Worm (Caenorhabditis elegans): Measurements from ENCODE around the gene Y75B8A.44.

The Y75B8A.44 gene

DNA sequence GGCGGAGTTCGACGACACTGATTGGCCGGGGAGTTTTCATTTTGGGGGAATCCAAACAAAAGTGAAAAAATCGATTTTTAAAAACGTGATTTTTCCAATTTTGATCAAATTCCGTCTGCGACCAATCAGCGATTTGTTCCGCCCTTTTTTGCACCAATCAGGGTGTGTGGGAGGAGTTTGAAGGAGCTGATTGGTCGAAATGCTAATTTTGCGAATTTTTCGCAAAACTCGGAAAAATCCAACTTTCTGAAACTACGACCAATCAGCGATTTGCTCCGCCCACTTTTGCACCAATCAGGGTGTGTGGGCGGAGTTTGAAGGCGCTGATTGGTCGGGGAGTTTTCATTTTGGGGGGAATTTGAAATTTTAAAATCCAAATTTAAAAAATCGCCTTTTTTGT lies 37.7 kb upstream of the Y75B8A.44 start:
- TF ChIP-seq gmeb-1 (tag; optimal IDR thresholded peaks at IDR 0.05) = no peak
- no peak for TF ChIP-seq unc-55 (GFP tag; optimal IDR thresholded peaks at IDR 0.05)
- TF ChIP-seq ztf-4 (tag; optimal IDR thresholded peaks at IDR 0.05) = no peak
- no peak for TF ChIP-seq fos-1 (tag; optimal IDR thresholded peaks at IDR 0.05)
- TF ChIP-seq nhr-25 (tag; optimal IDR thresholded peaks at IDR 0.05) = no peak
- no peak for TF ChIP-seq lin-39 (tag; optimal IDR thresholded peaks at IDR 0.05)
- no peak for TF ChIP-seq nhr-21 (tag; optimal IDR thresholded peaks at IDR 0.05)
- no peak for TF ChIP-seq F13H6.1 (tag; optimal IDR thresholded peaks at IDR 0.05)
- no peak for TF ChIP-seq nhr-6 (tag; optimal IDR thresholded peaks at IDR 0.05)
- TF ChIP-seq ZK546.5 (tag; optimal IDR thresholded peaks at IDR 0.05) = no peak
- TF ChIP-seq zag-1 (tag; optimal IDR thresholded peaks at IDR 0.05) = no peak
- TF ChIP-seq nhr-12 (tag; optimal IDR thresholded peaks at IDR 0.05) = no peak
- no peak for TF ChIP-seq sma-9 (GFP tag; optimal IDR thresholded peaks at IDR 0.05)
- TF ChIP-seq sma-9 (tag; optimal IDR thresholded peaks at IDR 0.05) = no peak
- no peak for TF ChIP-seq unc-39 (tag; optimal IDR thresholded peaks at IDR 0.05)
- TF ChIP-seq nhr-23 (tag; optimal IDR thresholded peaks at IDR 0.05) = no peak
- no peak for TF ChIP-seq skn-1 (tag; optimal IDR thresholded peaks at IDR 0.05)
- no peak for TF ChIP-seq mdl-1 (tag; optimal IDR thresholded peaks at IDR 0.05)
- TF ChIP-seq mbf-1 (tag; optimal IDR thresholded peaks at IDR 0.05) = no peak
- TF ChIP-seq nhr-11 (tag; optimal IDR thresholded peaks at IDR 0.05) = no peak
- TF ChIP-seq ztf-11 (tag; optimal IDR thresholded peaks at IDR 0.05) = no peak

DNA sequence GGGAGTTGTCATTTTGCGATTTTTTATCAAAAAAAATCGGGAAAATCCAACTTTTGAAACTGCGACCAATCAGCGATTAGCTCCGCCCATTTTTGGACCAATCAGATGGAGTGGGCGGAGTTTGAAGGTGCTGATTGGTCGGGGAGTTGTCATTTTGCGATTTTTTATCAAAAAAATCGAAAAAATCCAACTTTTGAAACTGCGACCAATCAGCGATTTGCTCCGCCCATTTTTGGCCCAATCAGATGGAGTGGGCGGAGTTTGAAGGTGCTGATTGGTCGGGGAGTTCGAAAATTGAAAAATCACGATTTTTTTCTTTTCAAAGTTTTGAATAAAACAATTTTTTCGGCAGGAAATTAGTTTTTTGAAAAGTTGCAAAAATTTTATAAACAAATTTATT lies 36.7 kb upstream of the Y75B8A.44 start:
- TF ChIP-seq elt-1 (tag; optimal IDR thresholded peaks at IDR 0.05) = no peak
- no peak for TF ChIP-seq ceh-16 (tag; optimal IDR thresholded peaks at IDR 0.05)
- TF ChIP-seq unc-55 (GFP tag; optimal IDR thresholded peaks at IDR 0.05) = no peak
- TF ChIP-seq nhr-10 (tag; optimal IDR thresholded peaks at IDR 0.05) = no peak
- TF ChIP-seq ZK546.5 (tag; optimal IDR thresholded peaks at IDR 0.05) = no peak
- no peak for TF ChIP-seq R02D3.7 (tag; optimal IDR thresholded peaks at IDR 0.05)
- TF ChIP-seq lin-13 (GFP tag; optimal IDR thresholded peaks at IDR 0.05) = no peak

DNA sequence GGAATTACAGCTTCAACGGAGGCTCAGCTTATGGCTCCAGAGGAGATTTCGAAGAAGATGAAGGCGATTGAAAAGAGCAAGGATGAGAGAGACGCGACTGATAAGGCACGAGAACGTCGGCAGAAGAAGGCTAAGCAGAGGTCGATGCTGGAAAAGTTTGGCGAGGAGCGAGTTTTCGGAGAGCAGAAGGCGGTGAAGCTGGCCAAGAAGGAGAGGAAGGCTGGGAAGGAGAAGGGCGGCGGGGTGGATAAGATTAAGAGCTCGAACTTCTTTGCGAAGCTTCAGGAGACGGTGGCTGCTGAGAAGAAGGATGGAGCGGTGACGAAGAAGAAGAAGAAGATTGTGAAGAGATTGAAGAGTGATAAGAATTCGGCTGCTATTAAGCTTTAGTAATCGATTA lies 35.1 kb upstream of the Y75B8A.44 start:
- no peak for TF ChIP-seq nhr-21 (tag; optimal IDR thresholded peaks at IDR 0.05)
- TF ChIP-seq aly-2 (tag; optimal IDR thresholded peaks at IDR 0.05) = no peak
- TF ChIP-seq crh-2 (tag; optimal IDR thresholded peaks at IDR 0.05) = no peak
- no peak for TF ChIP-seq skn-1 (tag; optimal IDR thresholded peaks at IDR 0.05)
- no peak for TF ChIP-seq lin-39 (tag; optimal IDR thresholded peaks at IDR 0.05)
- no peak for TF ChIP-seq ztf-1 (GFP tag; conservative IDR thresholded peaks at IDR 0.05)
- no peak for TF ChIP-seq lin-11 (tag; optimal IDR thresholded peaks at IDR 0.05)
- no peak for TF ChIP-seq zag-1 (tag; optimal IDR thresholded peaks at IDR 0.05)
- no peak for TF ChIP-seq elt-3 (tag; optimal IDR thresholded peaks at IDR 0.05)
- TF ChIP-seq nhr-237 (tag; optimal IDR thresholded peaks at IDR 0.05) = no peak

DNA sequence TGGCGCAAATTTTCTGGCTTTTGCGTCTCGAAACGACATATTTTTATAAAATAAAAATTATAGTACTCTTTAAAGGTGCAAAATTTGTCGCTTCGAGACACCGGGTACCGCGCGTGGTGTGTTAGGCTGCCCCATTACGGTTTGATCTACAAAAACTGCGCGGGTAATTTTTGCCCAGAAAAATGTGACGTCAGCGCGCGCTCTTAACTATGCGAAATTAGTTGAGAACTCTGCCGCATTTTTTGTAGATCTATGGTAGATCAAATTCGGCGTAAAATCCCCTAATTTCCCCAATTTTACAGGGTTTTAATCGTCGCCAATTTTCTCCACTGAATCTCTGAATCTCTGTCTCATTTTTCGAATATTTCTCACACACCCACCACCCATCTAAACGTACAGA lies 33.8 kb upstream of the Y75B8A.44 start, which contains the start of gene Y75B8A.8:
Gene Y75B8A.8 (plus strand): TSS at position 301 of the 400 bp plus-strand sequence.
- TF ChIP-seq gmeb-1 (tag; optimal IDR thresholded peaks at IDR 0.05) (no peak), egl-27 (tag; optimal IDR thresholded peaks at IDR 0.05) (no peak), nhr-23 (tag; optimal IDR thresholded peaks at IDR 0.05) (no peak)

DNA sequence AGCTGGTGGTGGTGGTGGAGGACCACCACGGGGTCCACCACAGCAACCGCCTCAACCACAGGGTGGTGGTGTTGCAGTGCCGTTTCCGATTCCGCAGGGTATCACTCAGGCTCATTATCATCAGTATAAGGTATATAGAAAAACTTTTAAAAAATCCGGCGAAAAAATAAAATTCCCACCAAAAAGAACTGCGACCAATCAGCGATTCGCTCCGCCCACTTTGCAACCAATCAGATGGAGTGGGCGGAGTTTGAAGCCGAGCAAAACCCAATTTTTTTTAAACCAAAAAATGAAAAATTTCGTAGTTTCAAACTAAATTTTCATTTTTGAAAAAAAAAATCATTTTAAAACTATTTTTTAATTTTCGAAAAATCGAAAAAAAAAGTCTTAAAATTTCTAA lies 33.4 kb upstream of the Y75B8A.44 start:
- TF ChIP-seq Y55F3AM.14 (GFP tag; optimal IDR thresholded peaks at IDR 0.05) (no peak), ZK546.5 (tag; optimal IDR thresholded peaks at IDR 0.05) (no peak), ceh-82 (tag; optimal IDR thresholded peaks at IDR 0.05) (no peak), nhr-23 (tag; optimal IDR thresholded peaks at IDR 0.05) (no peak), nhr-11 (tag; optimal IDR thresholded peaks at IDR 0.05) (no peak), mdl-1 (tag; optimal IDR thresholded peaks at IDR 0.05) (no peak), F13H6.1 (tag; optimal IDR thresholded peaks at IDR 0.05) (no peak), crh-2 (tag; optimal IDR thresholded peaks at IDR 0.05) (no peak), ceh-16 (tag; optimal IDR thresholded peaks at IDR 0.05) (no peak), fos-1 (tag; optimal IDR thresholded peaks at IDR 0.05) (no peak), nhr-12 (tag; optimal IDR thresholded peaks at IDR 0.05) (no peak), ztf-1 (GFP tag; conservative IDR thresholded peaks at IDR 0.05) (no peak), nhr-21 (tag; optimal IDR thresholded peaks at IDR 0.05) (no peak), C34F6.9 (tag; optimal IDR thresholded peaks at IDR 0.05) (no peak), unc-62 (GFP tag; optimal IDR thresholded peaks at IDR 0.05) (no peak), gmeb-1 (tag; optimal IDR thresholded peaks at IDR 0.05) (no peak), ztf-11 (tag; optimal IDR thresholded peaks at IDR 0.05) (no peak)
